Worm (Caenorhabditis elegans) whole organism, early embryonic: ENCODE measurements around the gene clc-9.

Source experiments
- B0310.2 ChIP-seq: sonication (generic microtip); optimal IDR thresholded peaks from 2 replicates; lab custom pipeline; 2016; ENCODE audit warnings: mild to moderate bottlenecking, missing genetic modification characterization, missing compliant biosample characterization
- F13C5.2 ChIP-seq: sonication (generic microtip); optimal IDR thresholded peaks from 2 replicates; lab custom pipeline; 2017; ENCODE audit warnings: mild to moderate bottlenecking, missing genetic modification characterization, inconsistent platforms, missing compliant biosample characterization
- aly-1 ChIP-seq: sonication (generic microtip); optimal IDR thresholded peaks from 2 replicates; lab custom pipeline; 2016; ENCODE audit warnings: missing genetic modification characterization, missing compliant biosample characterization
- ama-1 ChIP-seq: fragments of 150-350 bp; optimal IDR thresholded peaks from 2 replicates; lab custom pipeline; 2014
- ceh-13 ChIP-seq: fragments of 200-800 bp; sonication (Bioruptor generic); optimal IDR thresholded peaks from 2 replicates; lab custom pipeline; 2018; ENCODE audit warnings: mild to moderate bottlenecking, missing genetic modification characterization, missing compliant biosample characterization
- ceh-36 ChIP-seq: sonication (generic microtip); optimal IDR thresholded peaks from 2 replicates; lab custom pipeline; 2016; ENCODE audit warnings: missing genetic modification characterization, inconsistent platforms, missing compliant biosample characterization
- ets-7 ChIP-seq: sonication (generic microtip); optimal IDR thresholded peaks from 2 replicates; lab custom pipeline; 2016; ENCODE audit warnings: missing genotype, missing genetic modification characterization, missing compliant biosample characterization
- flt-1 ChIP-seq: fragments of 200-800 bp; sonication (Bioruptor generic); IDR thresholded peaks from 2 replicates; pipeline ENCODE4 v1.3.6; 2022; ENCODE audit warnings: missing genetic modification characterization, missing compliant biosample characterization
- hmbx-1 ChIP-seq: sonication (generic microtip); optimal IDR thresholded peaks from 2 replicates; lab custom pipeline; 2016; ENCODE audit warnings: mild to moderate bottlenecking, missing genetic modification characterization, missing compliant biosample characterization
- hmg-4 ChIP-seq: fragments of 200-800 bp; sonication (Bioruptor generic); optimal IDR thresholded peaks from 2 replicates; lab custom pipeline; 2018; ENCODE audit warnings: mild to moderate bottlenecking, missing genetic modification characterization, missing compliant biosample characterization
- hnd-1 ChIP-seq: sonication (generic microtip); optimal IDR thresholded peaks from 2 replicates; lab custom pipeline; 2016; ENCODE audit warnings: missing genetic modification characterization, missing compliant biosample characterization
- pes-1 ChIP-seq: fragments of 200-800 bp; sonication (Bioruptor generic); IDR thresholded peaks from 2 replicates; pipeline ENCODE4 v1.3.6; 2022; ENCODE audit warnings: missing genetic modification reagents, missing genetic modification characterization, missing compliant biosample characterization
- scrt-1 ChIP-seq: fragments of 200-800 bp; sonication (Bioruptor generic); IDR thresholded peaks from 2 replicates; pipeline ENCODE4 v1.3.6; 2022; ENCODE audit warnings: missing genetic modification characterization, missing compliant biosample characterization
- sea-1 ChIP-seq: fragments of 200-800 bp; sonication (Bioruptor generic); conservative IDR thresholded peaks from 2 replicates; pipeline ENCODE4 v1.3.6; 2022; ENCODE audit warnings: missing genetic modification characterization, missing compliant biosample characterization
- tbx-11 ChIP-seq: fragments of 200-800 bp; sonication (Bioruptor generic); IDR thresholded peaks from 2 replicates; pipeline ENCODE4 v1.3.6; 2022; ENCODE audit warnings: missing genetic modification characterization, missing compliant biosample characterization
- tbx-37 ChIP-seq: fragments of 200-800 bp; sonication (Bioruptor generic); conservative IDR thresholded peaks from 2 replicates; pipeline ENCODE4 v1.3.6; 2022; ENCODE audit warnings: missing genetic modification reagents, missing genetic modification characterization, missing compliant biosample characterization
- tra-4 ChIP-seq: sonication (generic microtip); optimal IDR thresholded peaks from 2 replicates; lab custom pipeline; 2017; ENCODE audit warnings: missing genetic modification characterization, missing compliant biosample characterization

The clc-9 gene

DNA sequence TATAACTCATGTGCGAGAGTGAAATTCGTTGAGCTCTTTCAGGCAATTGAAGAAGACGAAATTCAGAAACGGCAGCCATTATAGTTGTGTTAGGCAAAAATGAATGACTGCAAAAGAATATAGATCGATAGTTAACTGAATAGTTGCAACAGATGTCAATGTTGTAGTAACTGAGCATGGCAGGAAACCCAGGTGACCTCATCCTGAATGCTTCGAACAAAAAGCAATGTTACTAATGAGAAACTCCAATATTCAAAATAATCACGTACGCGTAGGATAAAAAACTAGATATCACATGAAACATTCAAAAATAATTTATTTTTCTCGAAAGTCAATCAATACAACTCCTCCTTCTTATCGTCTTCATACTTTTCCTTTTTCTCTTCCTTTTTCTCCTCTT is 49.7 kb downstream of the clc-9 start, which contains the start of gene fbxb-9:
Gene fbxb-9 (minus strand): TSS at position 101 of the 400 bp plus-strand sequence.
- TF ChIP-seq hmg-4 (GFP tag; lab: Kevin White, UChicago) (no peak), tbx-37 (GFP tag; lab: Robert Waterston, UW) (no peak), B0310.2 (no peak), ama-1 (lab: Kevin White, UChicago) (no peak), hnd-1 (no peak), ets-7 (tag; lab: Kevin White, UChicago) (no peak), tra-4 (tag; lab: Kevin White, UChicago) (no peak), F13C5.2 (no peak), pes-1 (no peak), flt-1 (GFP tag; lab: Robert Waterston, UW) (no peak), tbx-11 (GFP tag; lab: Robert Waterston, UW) (no peak), ceh-36 (tag; lab: Kevin White, UChicago) (no peak), ceh-13 (GFP tag; lab: Kevin White, UChicago) (no peak), sea-1 (GFP tag; lab: Robert Waterston, UW) (no peak), hmbx-1 (tag; lab: Kevin White, UChicago) (no peak)

DNA sequence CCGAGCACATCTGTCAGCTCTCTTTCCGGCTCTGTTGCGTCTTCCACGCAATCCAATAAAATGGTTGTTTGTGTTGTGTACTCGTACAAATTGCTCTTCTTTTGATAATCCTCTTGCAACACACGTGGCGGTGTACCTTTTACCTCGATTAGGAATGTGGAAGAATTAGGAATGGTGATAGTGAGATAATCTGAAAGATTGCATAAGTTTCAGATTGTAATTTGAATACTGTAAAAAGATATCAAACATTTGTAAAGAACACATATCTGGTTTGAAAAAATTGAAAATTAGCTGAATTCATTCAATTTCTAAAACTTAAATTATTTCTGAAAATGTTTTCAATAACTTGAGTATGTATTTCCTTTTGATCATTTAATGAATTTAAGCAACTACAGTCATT is 52.1 kb downstream of the clc-9 start, which contains the start of gene C08F8.6:
Gene C08F8.6 (minus strand): TSS at position 101 of the 400 bp plus-strand sequence.
- no peak for TF ChIP-seq aly-1 (tag; lab: Kevin White, UChicago)
- TF ChIP-seq tbx-11 (GFP tag; lab: Robert Waterston, UW) = no peak
- TF ChIP-seq scrt-1 (GFP tag; lab: Robert Waterston, UW) = no peak
- TF ChIP-seq ceh-36 (tag; lab: Kevin White, UChicago) = no peak
- no peak for TF ChIP-seq ceh-13 (GFP tag; lab: Kevin White, UChicago)
- no peak for TF ChIP-seq tbx-37 (GFP tag; lab: Robert Waterston, UW)
- no peak for TF ChIP-seq ama-1 (lab: Kevin White, UChicago)
- TF ChIP-seq F13C5.2 = no peak
- TF ChIP-seq sea-1 (GFP tag; lab: Robert Waterston, UW) = no peak
- no peak for TF ChIP-seq ets-7 (tag; lab: Kevin White, UChicago)
- TF ChIP-seq tra-4 (tag; lab: Kevin White, UChicago) = no peak
- TF ChIP-seq hmg-4 (GFP tag; lab: Kevin White, UChicago) = no peak
